Fruit fly (Drosophila melanogaster): ENCODE measurements around the gene CG5614.

The CG5614 gene

dm6 chr3R:15810369-15810768, 30.8 kb downstream of the CG5614 start (continued):
- no peak for TF ChIP-seq CG32532 (GFP tag; IDR thresholded peaks at IDR 0.05)
- no peak for TF ChIP-seq pzg (GFP tag; optimal IDR thresholded peaks at IDR 0.05)
- TF ChIP-seq D19B (GFP tag; optimal IDR thresholded peaks at IDR 0.05), result no peak
- no peak for TF ChIP-seq Sry-δ (GFP tag; optimal IDR thresholded peaks at IDR 0.05)
- TF ChIP-seq Optix (GFP tag; IDR thresholded peaks at IDR 0.05), result no peak
- TF ChIP-seq ci (GFP tag; IDR thresholded peaks at IDR 0.05), result no peak; the same call in 2 of the 3 replicates
- TF ChIP-seq H15 (GFP tag; IDR thresholded peaks at IDR 0.05), result no peak
- peak; percentile 81 for TF ChIP-seq Med (GFP tag)
- peak; percentile 54 for TF ChIP-seq CG1233 (GFP tag; optimal IDR thresholded peaks at IDR 0.05)
- no peak for TF ChIP-seq Ravus (GFP tag; IDR thresholded peaks at IDR 0.05)
- no peak for TF ChIP-seq oc (tag; optimal IDR thresholded peaks at IDR 0.05)
- no peak for TF ChIP-seq tap (tag; optimal IDR thresholded peaks at IDR 0.05)
- no peak for TF ChIP-seq CG31441 (GFP tag; IDR thresholded peaks at IDR 0.05)
- TF ChIP-seq exex (tag; optimal IDR thresholded peaks at IDR 0.05), result no peak
- no peak for TF ChIP-seq ssp (GFP tag; IDR thresholded peaks at IDR 0.05)
- peak; percentile 47 for TF ChIP-seq nom (GFP tag; optimal IDR thresholded peaks at IDR 0.05)
- no peak for TF ChIP-seq lov (optimal IDR thresholded peaks at IDR 0.05)
- 0 out of 3 replicates have a peak, but pooled peaks have one; percentile 38 for TF ChIP-seq lov (GFP tag; IDR thresholded peaks at IDR 0.05)
- TF ChIP-seq dm (GFP tag; optimal IDR thresholded peaks at IDR 0.05), result no peak
- TF ChIP-seq phol (tag; optimal IDR thresholded peaks at IDR 0.05), result no peak
- no peak for TF ChIP-seq zfh1 (GFP tag; IDR thresholded peaks at IDR 0.05)
- TF ChIP-seq CG3281 (GFP tag; optimal IDR thresholded peaks at IDR 0.05), result no peak
- no peak for TF ChIP-seq CG2678 (tag; optimal IDR thresholded peaks at IDR 0.05)
- no peak for TF ChIP-seq gro (GFP tag; optimal IDR thresholded peaks at IDR 0.05)
- TF ChIP-seq grn (GFP tag; optimal IDR thresholded peaks at IDR 0.05), result no peak
- no peak for TF ChIP-seq chn (GFP tag; optimal IDR thresholded peaks at IDR 0.05)
- TF ChIP-seq schlank (tag; optimal IDR thresholded peaks at IDR 0.05), result no peak
- no peak for TF ChIP-seq crc (GFP tag; optimal IDR thresholded peaks at IDR 0.05)
- TF ChIP-seq lmd (GFP tag; IDR thresholded peaks at IDR 0.05), result no peak
- no peak for TF ChIP-seq bigmax (GFP tag; optimal IDR thresholded peaks at IDR 0.05)
- TF ChIP-seq Jarid2 (GFP tag; optimal IDR thresholded peaks at IDR 0.05), result peak; percentile 29
- TF ChIP-seq Side (GFP tag; optimal IDR thresholded peaks at IDR 0.05), result no peak
- no peak for TF ChIP-seq ems (GFP tag; optimal IDR thresholded peaks at IDR 0.05)
- no peak for TF ChIP-seq mld (GFP tag; IDR thresholded peaks at IDR 0.05; ENCODE audit: partially characterized antibody)
- no peak for TF ChIP-seq CG18476 (GFP tag; optimal IDR thresholded peaks at IDR 0.05)
- TF ChIP-seq HLH54F (GFP tag; optimal IDR thresholded peaks at IDR 0.05), result no peak
- no peak for TF ChIP-seq CG2202 (tag; optimal IDR thresholded peaks at IDR 0.05)
- TF ChIP-seq Scr (GFP tag; IDR thresholded peaks at IDR 0.05; ENCODE audit: partially characterized antibody), result no peak
- TF ChIP-seq CG6813 (GFP tag; optimal IDR thresholded peaks at IDR 0.05), result no peak
- TF ChIP-seq CG10209 (GFP tag; optimal IDR thresholded peaks at IDR 0.05), result no peak
- TF ChIP-seq CG11398 (GFP tag; optimal IDR thresholded peaks at IDR 0.05), result no peak
- TF ChIP-seq dan (GFP tag; IDR thresholded peaks at IDR 0.05), result no peak
- TF ChIP-seq CG17359 (tag; optimal IDR thresholded peaks at IDR 0.05), result no peak
- TF ChIP-seq CG6654 (GFP tag; optimal IDR thresholded peaks at IDR 0.05), result no peak
- no peak for TF ChIP-seq CG5245 (GFP tag; optimal IDR thresholded peaks at IDR 0.05)
- no peak for TF ChIP-seq CG8281 (tag; optimal IDR thresholded peaks at IDR 0.05)
- no peak for TF ChIP-seq CkIIα-i1 (GFP tag; IDR thresholded peaks at IDR 0.05)
- TF ChIP-seq CG16779 (GFP tag; IDR thresholded peaks at IDR 0.05), result 0 out of 2 replicates have a peak, but pooled peaks have one; percentile 12
- peak; percentile 11 for TF ChIP-seq CG10543 (GFP tag; optimal IDR thresholded peaks at IDR 0.05)
- no peak for TF ChIP-seq trh (GFP tag; optimal IDR thresholded peaks at IDR 0.05)
- no peak for TF ChIP-seq Myb (GFP tag; optimal IDR thresholded peaks at IDR 0.05)
- TF ChIP-seq gfzf (GFP tag; optimal IDR thresholded peaks at IDR 0.05), result no peak

All from whole organism, embryonic.